Worm (Caenorhabditis elegans) whole organism, L1 larva: ENCODE results near the gene F58B3.6.
A peak's percentile ranks its signal among the peaks of the same experiment; 100 is the strongest.

ENCODE experiments used
- C04F5.9 ChIP-seq: sonication (generic microtip); optimal IDR thresholded peaks from 2 replicates; lab custom pipeline; 2016; ENCODE audit warnings: missing genetic modification characterization, missing compliant biosample characterization
- C16A3.4 ChIP-seq: fragments of 150-350 bp; optimal IDR thresholded peaks from 2 replicates; lab custom pipeline; 2014; ENCODE audit warnings: missing biosample characterization, missing genetic modification characterization
- F16B12.6 ChIP-seq: fragments of 150-350 bp; optimal IDR thresholded peaks from 2 replicates; lab custom pipeline; 2014; ENCODE audit warnings: missing biosample characterization, missing genetic modification characterization
- aha-1 ChIP-seq: fragments of 150-350 bp; optimal IDR thresholded peaks from 2 replicates; lab custom pipeline; 2014; ENCODE audit warnings: missing biosample characterization, missing genetic modification characterization
- ama-1 ChIP-seq: fragments of 150-350 bp; optimal IDR thresholded peaks from 2 replicates; lab custom pipeline; 2014
- blmp-1 ChIP-seq: fragments of 150-350 bp; optimal IDR thresholded peaks from 2 replicates; lab custom pipeline; 2014; ENCODE audit warnings: missing biosample characterization, missing genetic modification characterization
- ceh-63 ChIP-seq: fragments of 200-800 bp; sonication (Bioruptor generic); optimal IDR thresholded peaks from 2 replicates; lab custom pipeline; 2018; ENCODE audit warnings: mild to moderate bottlenecking, missing genetic modification characterization, missing compliant biosample characterization
- ceh-82 ChIP-seq, 3 experiments: fragments of 150-350 bp in 1 of 3; sonication (generic microtip) in 2 of 3; optimal IDR thresholded peaks; 2 replicates each; lab custom pipeline; 2014 to 2017; ENCODE audit warnings: missing biosample characterization in 3 of 3, missing genetic modification characterization in 3 of 3
- dpl-1 ChIP-seq, 3 experiments: fragments of 150-350 bp in 2 of 3; sonication (generic microtip) in 1 of 3; optimal IDR thresholded peaks; 2 replicates each; lab custom pipeline; 2014 to 2017; ENCODE audit warnings: missing biosample characterization in 3 of 3, missing genetic modification characterization in 3 of 3, missing genetic modification reagents in 3 of 3
- dsc-1 ChIP-seq: sonication (generic microtip); optimal IDR thresholded peaks from 2 replicates; lab custom pipeline; 2016; ENCODE audit warnings: mild to moderate bottlenecking, missing genetic modification characterization, missing compliant biosample characterization
- efl-1 ChIP-seq, 4 experiments: fragments of 150-350 bp; optimal IDR thresholded peaks in 3 of 4; peaks in 1 of 4; 1 replicate in 1 of 4; 2 replicates in 3 of 4; lab custom pipeline; 2014; ENCODE audit warnings: missing biosample characterization in 2 of 4, missing genetic modification characterization in 2 of 4, missing genetic modification reagents in 2 of 4
- elt-3 ChIP-seq, 6 experiments: fragments of 150-350 bp in 1 of 6; sonication (generic microtip); optimal IDR thresholded peaks; 2 replicates each; lab custom pipeline; 2017 to 2018; ENCODE audit warnings: missing biosample characterization in 6 of 6, missing genetic modification characterization in 6 of 6, inconsistent platforms in 1 of 6
- fkh-10 ChIP-seq: sonication (generic microtip); optimal IDR thresholded peaks from 2 replicates; lab custom pipeline; 2017; ENCODE audit warnings: missing biosample characterization, missing genetic modification reagents, missing genetic modification characterization
- fkh-4 ChIP-seq: sonication (generic microtip); optimal IDR thresholded peaks from 2 replicates; lab custom pipeline; 2016; ENCODE audit warnings: missing compliant biosample characterization, missing genetic modification characterization, borderline replicate concordance
- fkh-8 ChIP-seq: sonication (generic microtip); optimal IDR thresholded peaks from 2 replicates; lab custom pipeline; 2016; ENCODE audit warnings: mild to moderate bottlenecking, missing genetic modification characterization, missing compliant biosample characterization
- irx-1 ChIP-seq: sonication (generic microtip); optimal IDR thresholded peaks from 2 replicates; lab custom pipeline; 2016; ENCODE audit warnings: missing genetic modification characterization, missing compliant biosample characterization
- lin-13 ChIP-seq: fragments of 150-350 bp; optimal IDR thresholded peaks from 2 replicates; lab custom pipeline; 2014; ENCODE audit warnings: missing biosample characterization, missing genetic modification reagents, missing genetic modification characterization
- lin-14 ChIP-seq: fragments of 200-800 bp; sonication (Bioruptor generic); optimal IDR thresholded peaks from 2 replicates; lab custom pipeline; 2018; ENCODE audit warnings: mild to moderate bottlenecking, missing genetic modification characterization, moderate library complexity, missing compliant biosample characterization
- lin-15B ChIP-seq: fragments of 150-350 bp; sonication (generic microtip); optimal IDR thresholded peaks from 3 replicates; lab custom pipeline; 2014; ENCODE audit warnings: missing biosample characterization, missing genetic modification characterization
- lin-35 ChIP-seq, 2 experiments: fragments of 150-350 bp; optimal IDR thresholded peaks; 2 replicates each; lab custom pipeline; 2014; ENCODE audit warnings: missing biosample characterization in 2 of 2, missing genetic modification characterization in 2 of 2, missing genetic modification reagents in 2 of 2
- lir-3 ChIP-seq: sonication (generic microtip); optimal IDR thresholded peaks from 2 replicates; lab custom pipeline; 2016; ENCODE audit warnings: mild to moderate bottlenecking, missing genetic modification characterization, moderate library complexity, missing compliant biosample characterization; ENCODE audit not compliant: poor library complexity
- lsy-2 ChIP-seq, 2 experiments: fragments of 150-350 bp; optimal IDR thresholded peaks; 2 replicates each; lab custom pipeline; 2014; ENCODE audit warnings: missing biosample characterization in 2 of 2, missing genetic modification characterization in 2 of 2
- mab-9 ChIP-seq: fragments of 200-800 bp; sonication (Bioruptor generic); IDR thresholded peaks from 2 replicates; pipeline ENCODE4 v1.3.6; 2022; ENCODE audit warnings: missing genetic modification reagents, missing genetic modification characterization, missing compliant biosample characterization
- mdl-1 ChIP-seq, 2 experiments: fragments of 150-350 bp; optimal IDR thresholded peaks; 2 replicates each; lab custom pipeline; 2014 to 2017; ENCODE audit warnings: missing biosample characterization in 2 of 2, missing genetic modification characterization in 2 of 2, inconsistent platforms in 1 of 2
- mep-1 ChIP-seq: fragments of 150-350 bp; optimal IDR thresholded peaks from 2 replicates; lab custom pipeline; 2014; ENCODE audit warnings: missing biosample characterization, missing genetic modification characterization
- nhr-19 ChIP-seq: fragments of 200-800 bp; sonication (Bioruptor generic); conservative IDR thresholded peaks from 2 replicates; pipeline ENCODE4 v1.3.6; 2022; ENCODE audit warnings: missing genetic modification characterization, missing compliant biosample characterization
- nhr-20 ChIP-seq: sonication (generic microtip); optimal IDR thresholded peaks from 2 replicates; lab custom pipeline; 2016; ENCODE audit warnings: mild to moderate bottlenecking, missing genetic modification characterization, missing compliant biosample characterization
- nhr-28 ChIP-seq: fragments of 150-350 bp; optimal IDR thresholded peaks from 2 replicates; lab custom pipeline; 2014; ENCODE audit warnings: missing biosample characterization, missing genetic modification characterization
- nhr-47 ChIP-seq: sonication (generic microtip); optimal IDR thresholded peaks from 2 replicates; lab custom pipeline; 2016; ENCODE audit warnings: mild to moderate bottlenecking, missing genetic modification characterization, moderate library complexity, missing compliant biosample characterization
- nhr-71 ChIP-seq: sonication (generic microtip); optimal IDR thresholded peaks from 2 replicates; lab custom pipeline; 2016; ENCODE audit warnings: mild to moderate bottlenecking, missing genetic modification characterization, moderate library complexity, missing compliant biosample characterization
- nhr-77 ChIP-seq: fragments of 150-350 bp; optimal IDR thresholded peaks from 2 replicates; lab custom pipeline; 2014; ENCODE audit warnings: missing biosample characterization, missing genetic modification characterization
- nhr-85 ChIP-seq: sonication (generic microtip); peaks from one replicate; lab custom pipeline; 2016; ENCODE audit warnings: missing genetic modification characterization, inconsistent platforms, missing compliant biosample characterization
- nhr-90 ChIP-seq: sonication (generic microtip); optimal IDR thresholded peaks from 2 replicates; lab custom pipeline; 2016; ENCODE audit warnings: mild to moderate bottlenecking, missing genetic modification characterization, missing compliant biosample characterization; ENCODE audit not compliant: poor library complexity
- pqm-1 ChIP-seq: sonication (generic microtip); optimal IDR thresholded peaks from 3 replicates; lab custom pipeline; 2017; ENCODE audit warnings: missing biosample characterization, missing genetic modification characterization
- rnt-1 ChIP-seq: sonication (generic microtip); optimal IDR thresholded peaks from 2 replicates; lab custom pipeline; 2016; ENCODE audit warnings: mild to moderate bottlenecking, missing genetic modification characterization, moderate library complexity, missing compliant biosample characterization
- skn-1 ChIP-seq: fragments of 150-350 bp; optimal IDR thresholded peaks from 2 replicates; lab custom pipeline; 2014; ENCODE audit warnings: missing biosample characterization, missing genetic modification characterization
- snu-23 ChIP-seq: sonication (generic microtip); optimal IDR thresholded peaks from 2 replicates; lab custom pipeline; 2016; ENCODE audit warnings: missing genetic modification characterization, missing compliant biosample characterization
- swsn-7 ChIP-seq: sonication (generic microtip); optimal IDR thresholded peaks from 2 replicates; lab custom pipeline; 2016; ENCODE audit warnings: missing genetic modification characterization, missing compliant biosample characterization
- tbx-2 ChIP-seq: sonication (generic microtip); optimal IDR thresholded peaks from 2 replicates; lab custom pipeline; 2016; ENCODE audit warnings: missing genetic modification characterization, missing compliant biosample characterization
- tlp-1 ChIP-seq: fragments of 150-350 bp; optimal IDR thresholded peaks from 2 replicates; lab custom pipeline; 2014; ENCODE audit warnings: missing biosample characterization, missing genetic modification characterization
- unc-130 ChIP-seq: fragments of 150-350 bp; optimal IDR thresholded peaks from 2 replicates; lab custom pipeline; 2017; ENCODE audit warnings: missing biosample characterization, missing genetic modification characterization, inconsistent platforms
- unc-86 ChIP-seq: sonication (generic microtip); optimal IDR thresholded peaks from 2 replicates; lab custom pipeline; 2016; ENCODE audit warnings: missing genetic modification characterization, missing compliant biosample characterization
- unc-98 ChIP-seq: fragments of 200-800 bp; sonication (Bioruptor generic); IDR thresholded peaks from 2 replicates; pipeline ENCODE4 v1.3.6; 2022; ENCODE audit warnings: missing genetic modification characterization, missing compliant biosample characterization
- vab-15 ChIP-seq: sonication (generic microtip); optimal IDR thresholded peaks from 2 replicates; lab custom pipeline; 2017; ENCODE audit warnings: missing genotype, mild to moderate bottlenecking, missing genetic modification characterization, missing compliant biosample characterization
- xbp-1 ChIP-seq: sonication (generic microtip); optimal IDR thresholded peaks from 2 replicates; lab custom pipeline; 2016; ENCODE audit warnings: missing genetic modification characterization, missing compliant biosample characterization
- ztf-11 ChIP-seq, 2 experiments: sonication (generic microtip); optimal IDR thresholded peaks; 2 replicates each; lab custom pipeline; 2016 to 2017; ENCODE audit warnings: missing genetic modification characterization in 2 of 2, missing biosample characterization in 1 of 2, missing compliant biosample characterization in 1 of 2

F58B3.6 gene

ce11 chrIV:11603265-11603840 is 33.1 kb upstream of the F58B3.6 start:
- TF ChIP-seq tbx-2 (tag; lab: Kevin White, UChicago) (no peak), ama-1 (lab: Kevin White, UChicago) (peak; percentile 13), elt-3 (tag; optimal IDR thresholded peaks at IDR 0.05; lab: Kevin White, UChicago) (no peak), nhr-85 (tag; lab: Kevin White, UChicago) (peak; percentile 1), lsy-2 (tag; optimal IDR thresholded peaks at IDR 0.05; lab: Kevin White, UChicago) (peak in 1 of 2 experiments; percentile 22)
- TF ChIP-seq, all 84 proteins: peak for 3

- TF ChIP-seq vab-15 (tag; lab: Kevin White, UChicago) (peak; percentile 26), nhr-20 (tag; lab: Kevin White, UChicago) (peak; percentile 47), swsn-7 (tag; lab: Kevin White, UChicago) (peak; percentile 39), blmp-1 (tag; lab: Kevin White, UChicago) (peak; percentile 58), nhr-47 (tag; lab: Kevin White, UChicago) (peak; percentile 41), F16B12.6 (tag; lab: Kevin White, UChicago) (no peak), nhr-90 (tag; lab: Kevin White, UChicago) (peak; percentile 51), ztf-11 (tag; optimal IDR thresholded peaks at IDR 0.05; lab: Kevin White, UChicago) (no peak), fkh-10 (GFP tag; lab: Kevin White, UChicago) (no peak), nhr-77 (tag; lab: Kevin White, UChicago) (no peak), C16A3.4 (tag; lab: Kevin White, UChicago) (peak; percentile 53), nhr-28 (no peak), elt-3 (tag; optimal IDR thresholded peaks at IDR 0.05; lab: Kevin White, UChicago) (peak in 1 of 6 experiments; percentile 66), efl-1 (optimal IDR thresholded peaks at IDR 0.05; lab: Kevin White, UChicago) (peak; percentile 28 to 48), efl-1 (GFP tag; optimal IDR thresholded peaks at IDR 0.05 in 1 of 2; lab: Kevin White, UChicago) (peak; percentile 53 to 92), C04F5.9 (no peak), dsc-1 (tag; lab: Kevin White, UChicago) (peak; percentile 34), mab-9 (GFP tag; lab: Robert Waterston, UW) (no peak), fkh-4 (tag; lab: Kevin White, UChicago) (no peak), xbp-1 (tag; lab: Kevin White, UChicago) (peak; percentile 42), lin-35 (GFP tag; optimal IDR thresholded peaks at IDR 0.05; lab: Kevin White, UChicago) (peak; percentile 29 to 61), ceh-82 (tag; optimal IDR thresholded peaks at IDR 0.05; lab: Kevin White, UChicago) (peak in 2 of 3 experiments; percentile 26 to 46), snu-23 (GFP tag; lab: Kevin White, UChicago) (peak; percentile 41), dpl-1 (GFP tag; optimal IDR thresholded peaks at IDR 0.05; lab: Kevin White, UChicago) (peak; percentile 28 to 64 (median 44)), lin-14 (GFP tag; lab: Kevin White, UChicago) (peak; percentile 55), nhr-19 (GFP tag; lab: Robert Waterston, UW) (peak; percentile 30), lir-3 (peak; percentile 26), pqm-1 (no peak), aha-1 (no peak), unc-86 (tag; lab: Kevin White, UChicago) (no peak), ceh-63 (GFP tag; lab: Kevin White, UChicago) (no peak), tbx-2 (tag; lab: Kevin White, UChicago) (peak; percentile 24), fkh-8 (tag; lab: Kevin White, UChicago) (peak; percentile 22), tlp-1 (tag; lab: Kevin White, UChicago) (no peak), irx-1 (no peak), mep-1 (tag; lab: Kevin White, UChicago) (peak; percentile 38), lsy-2 (tag; optimal IDR thresholded peaks at IDR 0.05; lab: Kevin White, UChicago) (peak; percentile 58 to 68), unc-130 (tag; lab: Kevin White, UChicago) (peak; percentile 61), unc-98 (GFP tag; lab: Robert Waterston, UW) (no peak), mdl-1 (tag; optimal IDR thresholded peaks at IDR 0.05; lab: Kevin White, UChicago) (peak in 1 of 2 experiments; percentile 71), skn-1 (tag; lab: Kevin White, UChicago) (peak; percentile 54), lin-13 (GFP tag; lab: Kevin White, UChicago) (no peak), rnt-1 (tag; lab: Kevin White, UChicago) (peak; percentile 48), nhr-71 (tag; lab: Kevin White, UChicago) (peak; percentile 52), lin-15B (tag; lab: Kevin White, UChicago) (peak; percentile 13)
These were observed 31.5 kb upstream of the F58B3.6 start, which contains the start of the genes ragc-1 and Y24F12A.1 for ce11 chrIV:11604909-11605308. ragc-1 (minus strand) TSS chrIV:11604933. Y24F12A.1 (plus strand) TSS chrIV:11605254.
